Fruit fly (Drosophila melanogaster): Measurements from ENCODE around the gene Pvf3.

DNA sequence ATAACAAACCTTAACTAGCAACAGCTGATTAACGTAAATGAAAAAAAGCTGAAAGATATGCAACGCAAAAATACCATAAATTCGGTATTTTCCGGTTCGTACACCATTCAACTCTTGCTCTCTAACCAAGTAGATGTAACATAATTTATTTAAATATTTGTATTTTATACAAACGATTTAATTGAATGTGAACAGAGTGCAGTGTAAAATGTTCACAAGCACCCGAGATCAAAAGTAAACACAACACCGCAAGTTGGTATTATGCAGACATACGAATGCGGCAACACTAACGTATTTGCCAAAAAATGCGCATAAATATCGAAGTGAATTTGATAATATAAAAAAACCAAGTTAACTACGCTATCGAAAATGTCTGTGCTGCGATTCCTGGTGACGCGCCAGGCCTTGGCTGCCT is 24.5 kb upstream of the Pvf3 start, which contains the start of gene MICU1:
- TF ChIP-seq bab1 (GFP tag; optimal IDR thresholded peaks at IDR 0.05) (peak; percentile 32), CG14711 (tag; optimal IDR thresholded peaks at IDR 0.05) (peak; percentile 39), Mnt (GFP tag; optimal IDR thresholded peaks at IDR 0.05) (peak; percentile 24)
